Worm (Caenorhabditis elegans) whole organism, young adult: ENCODE data around the gene ent-7.

Experiments used
- B0035.1 ChIP-seq: sonication (generic microtip); optimal IDR thresholded peaks from 2 replicates; lab custom pipeline; 2016; ENCODE audit warnings: missing genetic modification characterization, mild to moderate bottlenecking, missing compliant biosample characterization, missing genotype, missing genetic modification reagents
- D2030.7 ChIP-seq: fragments of 200-800 bp; sonication (Bioruptor generic); IDR thresholded peaks from 2 replicates; pipeline ENCODE4 v1.3.6; 2022; ENCODE audit warnings: missing genetic modification reagents, missing genetic modification characterization, missing compliant biosample characterization
- F22D6.2 ChIP-seq: sonication (generic microtip); optimal IDR thresholded peaks from 2 replicates; lab custom pipeline; 2016; ENCODE audit warnings: mild to moderate bottlenecking, missing genetic modification characterization, missing compliant biosample characterization
- F49E8.2 ChIP-seq: sonication (generic microtip); optimal IDR thresholded peaks from 3 replicates; lab custom pipeline; 2017; ENCODE audit warnings: missing genetic modification characterization, mild to moderate bottlenecking, missing compliant biosample characterization, antibody characterized with exemption, moderate library complexity; ENCODE audit not compliant: insufficient read depth
- F52B5.7 ChIP-seq: sonication (generic microtip); optimal IDR thresholded peaks from 2 replicates; lab custom pipeline; 2016; ENCODE audit warnings: mild to moderate bottlenecking, missing genetic modification characterization, missing compliant biosample characterization
- K12H6.12 ChIP-seq: fragments of 200-800 bp; sonication (Bioruptor generic); optimal IDR thresholded peaks from 2 replicates; lab custom pipeline; 2018; ENCODE audit warnings: mild to moderate bottlenecking, missing genetic modification characterization, missing compliant biosample characterization
- T07F8.4 ChIP-seq: sonication (generic microtip); optimal IDR thresholded peaks from 2 replicates; lab custom pipeline; 2016; ENCODE audit warnings: mild to moderate bottlenecking, missing genetic modification characterization, moderate library complexity, missing compliant biosample characterization
- Y53F4B.3 ChIP-seq: fragments of 200-800 bp; sonication (Bioruptor generic); IDR thresholded peaks from 2 replicates; pipeline ENCODE4 v1.3.6; 2022; ENCODE audit warnings: missing genetic modification reagents, missing genetic modification characterization, missing compliant biosample characterization
- Y79H2A.3 ChIP-seq: fragments of 200-800 bp; sonication (Bioruptor generic); conservative IDR thresholded peaks from 2 replicates; pipeline ENCODE4 v1.3.6; 2022; ENCODE audit warnings: missing genetic modification reagents, missing genetic modification characterization, missing compliant biosample characterization
- ZK185.1 ChIP-seq: sonication (generic microtip); optimal IDR thresholded peaks from 2 replicates; lab custom pipeline; 2016; ENCODE audit warnings: mild to moderate bottlenecking, missing genetic modification characterization, missing compliant biosample characterization; ENCODE audit not compliant: poor library complexity, severe bottlenecking
- aptf-3 ChIP-seq: fragments of 200-800 bp; sonication (Bioruptor generic); IDR thresholded peaks from 2 replicates; pipeline ENCODE4 v1.3.6; 2022; ENCODE audit warnings: missing genetic modification characterization, missing compliant biosample characterization
- atf-7 ChIP-seq: sonication (generic microtip); optimal IDR thresholded peaks from 2 replicates; lab custom pipeline; 2017; ENCODE audit warnings: mild to moderate bottlenecking, missing genetic modification characterization, missing compliant biosample characterization
- bed-1 ChIP-seq: fragments of 200-800 bp; sonication (Bioruptor generic); IDR thresholded peaks from 2 replicates; pipeline ENCODE4 v1.3.6; 2022; ENCODE audit warnings: missing genetic modification reagents, missing genetic modification characterization, missing compliant biosample characterization
- bed-2 ChIP-seq: fragments of 200-800 bp; sonication (Bioruptor generic); IDR thresholded peaks from 2 replicates; pipeline ENCODE4 v1.3.6; 2022; ENCODE audit warnings: missing genetic modification reagents, missing genetic modification characterization, missing compliant biosample characterization
- cebp-2 ChIP-seq: fragments of 200-800 bp; sonication (Bioruptor generic); IDR thresholded peaks from 2 replicates; pipeline ENCODE4 v1.3.6; 2022; ENCODE audit warnings: missing genetic modification characterization, missing compliant biosample characterization
- chd-7 ChIP-seq: sonication (generic microtip); optimal IDR thresholded peaks from 2 replicates; lab custom pipeline; 2016; ENCODE audit warnings: mild to moderate bottlenecking, missing genetic modification characterization, moderate library complexity, missing compliant biosample characterization
- die-1 ChIP-seq: sonication (generic microtip); optimal IDR thresholded peaks from 2 replicates; lab custom pipeline; 2016; ENCODE audit warnings: missing genotype, mild to moderate bottlenecking, missing genetic modification characterization, missing compliant biosample characterization
- efl-1 ChIP-seq: fragments of 150-350 bp; optimal IDR thresholded peaks from 2 replicates; lab custom pipeline; 2014; ENCODE audit warnings: missing biosample characterization, missing genetic modification reagents, missing genetic modification characterization
- ekl-4 ChIP-seq: fragments of 200-800 bp; sonication (Bioruptor generic); IDR thresholded peaks from 2 replicates; pipeline ENCODE4 v1.3.6; 2022; ENCODE audit warnings: missing genetic modification reagents, missing genetic modification characterization, missing compliant biosample characterization
- ets-4 ChIP-seq: fragments of 200-800 bp; sonication (Bioruptor generic); optimal IDR thresholded peaks from 2 replicates; lab custom pipeline; 2018; ENCODE audit warnings: mild to moderate bottlenecking, missing genetic modification characterization, missing compliant biosample characterization
- hlh-12 ChIP-seq: sonication (generic microtip); optimal IDR thresholded peaks from 2 replicates; lab custom pipeline; 2016; ENCODE audit warnings: missing genetic modification characterization, missing compliant biosample characterization
- hlh-26 ChIP-seq: fragments of 200-800 bp; sonication (Bioruptor generic); conservative IDR thresholded peaks from 2 replicates; pipeline ENCODE4 v1.3.6; 2022; ENCODE audit warnings: missing genetic modification reagents, missing genetic modification characterization, missing compliant biosample characterization
- hmg-1.2 ChIP-seq: fragments of 200-800 bp; sonication (Bioruptor generic); IDR thresholded peaks from 2 replicates; pipeline ENCODE4 v1.3.6; 2022; ENCODE audit warnings: missing genetic modification reagents, missing genetic modification characterization, missing compliant biosample characterization
- lin-26 ChIP-seq: fragments of 200-800 bp; sonication (Bioruptor generic); IDR thresholded peaks from 2 replicates; pipeline ENCODE4 v1.3.6; 2022; ENCODE audit warnings: missing genetic modification reagents, missing genetic modification characterization, missing compliant biosample characterization
- lin-35 ChIP-seq, 3 experiments: fragments of 150-350 bp in 2 of 3; sonication (generic microtip) in 1 of 3; optimal IDR thresholded peaks; 2 replicates each; lab custom pipeline; 2014 to 2018; ENCODE audit warnings: missing biosample characterization in 3 of 3, missing genetic modification characterization in 3 of 3, missing genetic modification reagents in 3 of 3
- lsl-1 ChIP-seq: fragments of 200-800 bp; sonication (Bioruptor generic); optimal IDR thresholded peaks from 2 replicates; lab custom pipeline; 2018; ENCODE audit warnings: mild to moderate bottlenecking, missing genetic modification characterization, moderate library complexity, missing compliant biosample characterization
- madf-3 ChIP-seq: fragments of 200-800 bp; sonication (Bioruptor generic); IDR thresholded peaks from 2 replicates; pipeline ENCODE4 v1.3.6; 2022; ENCODE audit warnings: missing genetic modification reagents, missing genetic modification characterization, missing compliant biosample characterization
- mel-28 ChIP-seq: sonication (generic microtip); optimal IDR thresholded peaks from 2 replicates; lab custom pipeline; 2016; ENCODE audit warnings: borderline replicate concordance, mild to moderate bottlenecking, missing genetic modification characterization, missing compliant biosample characterization
- nfyb-1 ChIP-seq: fragments of 200-800 bp; sonication (Bioruptor generic); IDR thresholded peaks from 2 replicates; pipeline ENCODE4 v1.3.6; 2022; ENCODE audit warnings: missing genetic modification reagents, missing genetic modification characterization, missing compliant biosample characterization
- nhr-90 ChIP-seq: sonication (generic microtip); optimal IDR thresholded peaks from 2 replicates; lab custom pipeline; 2016; ENCODE audit warnings: missing genotype, mild to moderate bottlenecking, missing genetic modification characterization, missing compliant biosample characterization
- rpc-1 ChIP-seq, 2 experiments: fragments of 150-350 bp in 1 of 2; sonication (generic microtip) in 1 of 2; optimal IDR thresholded peaks; 2 replicates each; lab custom pipeline; 2014 to 2018; ENCODE audit warnings: missing biosample characterization in 1 of 2, missing genetic modification characterization in 1 of 2, missing genetic modification reagents in 1 of 2, missing genotype in 1 of 2
- sea-2 ChIP-seq: fragments of 200-800 bp; sonication (Bioruptor generic); IDR thresholded peaks from 2 replicates; pipeline ENCODE4 v1.3.6; 2022; ENCODE audit warnings: missing genetic modification characterization, missing compliant biosample characterization
- snpc-1.1 ChIP-seq: sonication (generic microtip); optimal IDR thresholded peaks from 2 replicates; lab custom pipeline; 2017; ENCODE audit warnings: missing genetic modification characterization, mild to moderate bottlenecking, missing compliant biosample characterization, antibody characterized with exemption, moderate library complexity, missing genotype, missing genetic modification reagents; ENCODE audit not compliant: insufficient read depth
- snpc-4 ChIP-seq, 5 experiments: fragments of 150-350 bp in 1 of 5; sonication (generic microtip) in 4 of 5; optimal IDR thresholded peaks; 2 replicates each; lab custom pipeline; 2014 to 2018; ENCODE audit warnings: missing genetic modification characterization in 5 of 5, missing biosample characterization in 3 of 5, antibody characterized with exemption in 2 of 5, mild to moderate bottlenecking in 2 of 5, missing compliant biosample characterization in 2 of 5, missing genotype in 2 of 5, moderate library complexity in 2 of 5, missing genetic modification reagents in 1 of 5
- unc-130 ChIP-seq: sonication (generic microtip); optimal IDR thresholded peaks from 2 replicates; lab custom pipeline; 2016; ENCODE audit warnings: missing genetic modification reagents, missing genetic modification characterization, missing compliant biosample characterization
- zfh-2 ChIP-seq: fragments of 200-800 bp; sonication (Bioruptor generic); conservative IDR thresholded peaks from 2 replicates; pipeline ENCODE4 v1.3.6; 2022; ENCODE audit warnings: missing genetic modification reagents, missing genetic modification characterization, missing compliant biosample characterization
- zim-3 ChIP-seq: sonication (generic microtip); optimal IDR thresholded peaks from 2 replicates; lab custom pipeline; 2017; ENCODE audit warnings: mild to moderate bottlenecking, missing genetic modification characterization, moderate library complexity, missing compliant biosample characterization
- ztf-22 ChIP-seq: fragments of 200-800 bp; sonication (Bioruptor generic); optimal IDR thresholded peaks from 2 replicates; lab custom pipeline; 2018; ENCODE audit warnings: mild to moderate bottlenecking, missing genetic modification characterization, moderate library complexity, missing compliant biosample characterization

The ent-7 gene

DNA sequence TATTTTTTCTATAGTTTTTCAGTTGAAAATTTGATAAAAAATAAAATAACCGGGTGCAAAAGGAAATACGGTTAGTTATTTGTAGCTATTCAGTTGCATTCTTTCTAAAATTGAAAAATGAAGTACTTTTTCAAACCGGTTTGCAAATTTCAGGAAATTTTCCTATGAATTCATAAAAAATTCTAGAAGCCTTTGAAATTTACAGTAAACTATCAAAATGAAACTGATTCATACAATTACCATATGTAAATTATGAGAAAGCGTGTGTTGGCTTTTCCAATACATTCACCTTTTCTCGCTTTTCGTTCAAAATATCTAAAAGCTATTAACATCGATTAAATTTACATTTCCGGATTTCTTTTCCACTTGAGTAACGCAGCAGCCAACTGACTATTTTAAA lies at the start of gene ent-7:
Gene ent-7, plus strand, starts transcription at position 301 of the 400 bp plus-strand sequence.
- TF ChIP-seq nfyb-1 (GFP tag; lab: Robert Waterston, UW) (no peak), nhr-90 (no peak), zim-3 (tag; lab: Kevin White, UChicago) (no peak), lin-35 (GFP tag; optimal IDR thresholded peaks at IDR 0.05; lab: Kevin White, UChicago) (no peak), F49E8.2 (tag; lab: Kevin White, UChicago) (no peak)

DNA sequence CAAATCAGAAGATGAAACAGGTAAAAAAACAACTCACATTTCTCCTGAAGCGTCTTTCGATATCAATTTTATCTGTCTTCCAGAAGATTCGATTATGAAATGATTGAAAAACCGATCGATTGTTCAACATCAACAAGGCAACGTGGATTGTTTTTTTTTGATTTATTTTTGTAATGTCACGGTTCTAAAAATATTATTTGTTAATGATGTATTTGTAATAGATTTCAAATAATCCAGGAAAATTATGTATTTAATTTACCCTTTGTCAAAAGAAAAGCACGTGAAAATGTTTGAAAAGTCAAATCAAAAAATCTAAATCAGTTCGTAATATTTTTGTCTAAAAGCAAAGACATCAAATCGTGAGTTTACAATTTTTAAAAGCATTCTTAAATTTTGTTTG lies 48.0 kb upstream of the ent-7 start, which contains the start of the genes kin-5 and C47E12.11:
Gene kin-5, minus strand, starts transcription at position 101 of the 400 bp plus-strand sequence.
Gene C47E12.11, plus strand, starts transcription at position 320 of the 400 bp plus-strand sequence.
- no peak for TF ChIP-seq nhr-90
- TF ChIP-seq snpc-1.1 (tag; lab: Kevin White, UChicago), result no peak
- TF ChIP-seq F22D6.2 (tag; lab: Kevin White, UChicago), result no peak
- no peak for TF ChIP-seq sea-2 (GFP tag; lab: Robert Waterston, UW)
- no peak for TF ChIP-seq F49E8.2 (tag; lab: Kevin White, UChicago)
- no peak for TF ChIP-seq Y53F4B.3 (GFP tag; lab: Robert Waterston, UW)
- TF ChIP-seq hlh-26, result no peak
- no peak for TF ChIP-seq efl-1 (GFP tag; lab: Kevin White, UChicago)
- no peak for TF ChIP-seq atf-7 (tag; lab: Kevin White, UChicago)
- TF ChIP-seq die-1, result no peak
- TF ChIP-seq ets-4, result no peak
- no peak for TF ChIP-seq bed-1 (GFP tag; lab: Robert Waterston, UW)
- TF ChIP-seq D2030.7 (GFP tag; lab: Robert Waterston, UW), result no peak
- no peak for TF ChIP-seq mel-28 (tag; lab: Kevin White, UChicago)
- no peak for TF ChIP-seq aptf-3
- no peak for TF ChIP-seq bed-2
- TF ChIP-seq K12H6.12, result no peak
- TF ChIP-seq madf-3 (GFP tag; lab: Robert Waterston, UW), result no peak
- no peak for TF ChIP-seq lsl-1 (GFP tag; lab: Kevin White, UChicago)
- TF ChIP-seq hmg-1.2, result no peak

DNA sequence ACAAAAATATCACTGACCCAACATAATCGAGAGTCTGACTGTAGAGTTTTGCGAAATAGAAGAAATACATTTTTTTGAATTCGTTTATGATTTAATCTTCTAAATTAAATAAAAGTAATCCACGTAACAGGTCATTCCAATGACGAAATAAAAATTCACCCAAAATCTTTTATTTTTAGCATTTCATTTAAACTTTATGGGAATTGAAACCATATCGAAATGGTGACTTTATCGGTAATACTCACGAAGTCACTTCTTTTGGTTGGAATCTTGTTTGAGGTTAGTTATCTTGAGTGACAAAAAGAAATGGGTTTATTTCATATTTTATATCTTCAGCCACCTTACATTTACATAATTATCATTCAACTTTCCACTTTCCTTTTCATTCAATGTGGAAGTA lies 44.4 kb upstream of the ent-7 start, which contains the start of the genes C47E12.12 and C47E12.10:
Gene C47E12.12, minus strand, starts transcription at position 101 of the 400 bp plus-strand sequence.
Gene C47E12.10, plus strand, starts transcription at position 172 of the 400 bp plus-strand sequence.
- no peak for TF ChIP-seq hlh-12 (tag; lab: Kevin White, UChicago)
- no peak for TF ChIP-seq chd-7 (tag; lab: Kevin White, UChicago)
- no peak for TF ChIP-seq unc-130
- TF ChIP-seq T07F8.4 (tag; lab: Kevin White, UChicago), result no peak
- no peak for TF ChIP-seq aptf-3
- TF ChIP-seq lin-26 (GFP tag; lab: Robert Waterston, UW), result no peak
- no peak for TF ChIP-seq zfh-2 (GFP tag; lab: Robert Waterston, UW)
- no peak for TF ChIP-seq sea-2 (GFP tag; lab: Robert Waterston, UW)
- no peak for TF ChIP-seq snpc-4 (GFP tag; optimal IDR thresholded peaks at IDR 0.05; lab: Kevin White, UChicago)
- no peak for TF ChIP-seq snpc-4 (tag; optimal IDR thresholded peaks at IDR 0.05; lab: Kevin White, UChicago)
- TF ChIP-seq F22D6.2 (tag; lab: Kevin White, UChicago), result no peak
- no peak for TF ChIP-seq B0035.1 (tag; lab: Kevin White, UChicago)

DNA sequence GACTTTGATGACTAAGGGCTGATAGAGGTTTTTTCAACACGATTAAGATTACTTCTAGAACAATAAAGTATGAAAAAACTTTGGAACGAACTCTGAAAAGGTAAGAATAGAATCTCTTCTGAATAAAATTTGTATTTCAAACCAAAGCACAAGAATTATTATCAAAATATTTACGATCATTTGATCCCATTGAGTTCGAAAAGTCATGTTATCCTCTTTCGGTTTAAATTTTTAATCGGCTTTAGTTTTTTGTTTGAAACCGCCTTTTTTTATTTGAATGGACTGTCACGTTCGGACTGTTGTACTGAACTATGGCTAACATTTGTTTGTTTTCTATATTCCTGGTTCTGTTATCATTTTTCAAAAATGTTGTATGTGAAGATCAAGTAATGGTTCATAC lies 42.7 kb upstream of the ent-7 start, which contains the start of gene C47E12.9:
Gene C47E12.9, plus strand, starts transcription at position 301 of the 400 bp plus-strand sequence.
- no peak for TF ChIP-seq lin-35 (GFP tag; optimal IDR thresholded peaks at IDR 0.05; lab: Kevin White, UChicago)
- TF ChIP-seq ZK185.1 (tag; lab: Kevin White, UChicago), result no peak
- TF ChIP-seq rpc-1 (optimal IDR thresholded peaks at IDR 0.05; lab: Kevin White, UChicago), result no peak
- TF ChIP-seq rpc-1 (tag; optimal IDR thresholded peaks at IDR 0.05; lab: Kevin White, UChicago), result no peak
- TF ChIP-seq F52B5.7, result no peak
- no peak for TF ChIP-seq ekl-4 (GFP tag; lab: Robert Waterston, UW)
- no peak for TF ChIP-seq cebp-2 (GFP tag; lab: Robert Waterston, UW)
- no peak for TF ChIP-seq ztf-22 (GFP tag; lab: Kevin White, UChicago)
- TF ChIP-seq Y79H2A.3 (GFP tag; lab: Robert Waterston, UW), result no peak
